Worm (Caenorhabditis elegans): ENCODE data around the gene T04G9.4.

ce11 chrX:772184-772583, at the start of gene T04G9.4:
- no peak for TF ChIP-seq W03F9.2 (tag; optimal IDR thresholded peaks at IDR 0.05)
- no peak for TF ChIP-seq him-1 (tag; optimal IDR thresholded peaks at IDR 0.05)
- no peak for TF ChIP-seq dao-5 (tag; optimal IDR thresholded peaks at IDR 0.05)

Data from whole organism, L4/young adult.